Worm (Caenorhabditis elegans) whole organism, L1 larva: ENCODE measurements around the gene flp-8.

Experiments
- fkh-10 ChIP-seq: sonication (generic microtip); optimal IDR thresholded peaks from 2 replicates; lab custom pipeline; 2017; ENCODE audit warnings: missing biosample characterization, missing genetic modification reagents, missing genetic modification characterization
- fos-1 ChIP-seq: fragments of 150-350 bp; optimal IDR thresholded peaks from 2 replicates; lab custom pipeline; 2014; ENCODE audit warnings: missing biosample characterization, missing genetic modification characterization
- lin-15B ChIP-seq: fragments of 150-350 bp; sonication (generic microtip); optimal IDR thresholded peaks from 3 replicates; lab custom pipeline; 2014; ENCODE audit warnings: missing biosample characterization, missing genetic modification characterization
- lin-39 ChIP-seq: fragments of 150-350 bp; optimal IDR thresholded peaks from 2 replicates; lab custom pipeline; 2014; ENCODE audit warnings: missing biosample characterization, missing genetic modification reagents, missing genetic modification characterization
- lsy-2 ChIP-seq, 2 experiments: fragments of 150-350 bp; optimal IDR thresholded peaks; 2 replicates each; lab custom pipeline; 2014; ENCODE audit warnings: missing biosample characterization in 2 of 2, missing genetic modification characterization in 2 of 2
- sptf-1 ChIP-seq: fragments of 150-350 bp; optimal IDR thresholded peaks from 2 replicates; lab custom pipeline; 2014; ENCODE audit warnings: missing biosample characterization, missing genetic modification characterization
- unc-62 ChIP-seq: fragments of 150-350 bp; optimal IDR thresholded peaks from 2 replicates; lab custom pipeline; 2014; ENCODE audit warnings: missing biosample characterization, missing genetic modification reagents, missing genetic modification characterization
- zag-1 ChIP-seq: fragments of 150-350 bp; optimal IDR thresholded peaks from 2 replicates; lab custom pipeline; 2014; ENCODE audit warnings: missing biosample characterization, missing genetic modification characterization

ce11 chrX:14875668-14876067, 5.6 kb upstream of the flp-8 start, which contains the start of gene sssh-1:
- no peak for TF ChIP-seq lsy-2 (tag; optimal IDR thresholded peaks at IDR 0.05; lab: Kevin White, UChicago)
- no peak for TF ChIP-seq fkh-10 (GFP tag; lab: Kevin White, UChicago)
- TF ChIP-seq sptf-1 (tag; lab: Kevin White, UChicago) = no peak
- no peak for TF ChIP-seq lin-39 (tag; lab: Kevin White, UChicago)
- TF ChIP-seq unc-62 (GFP tag; lab: Kevin White, UChicago) = no peak
- TF ChIP-seq lin-15B (tag; lab: Kevin White, UChicago) = no peak
- TF ChIP-seq zag-1 = no peak
- no peak for TF ChIP-seq fos-1 (tag; lab: Kevin White, UChicago)
